Worm (Caenorhabditis elegans) whole organism, dauer: Measurements from ENCODE around the gene srt-23.

Experiments
- unc-62 ChIP-seq: sonication (generic microtip); optimal IDR thresholded peaks from 2 replicates; lab custom pipeline; 2017; ENCODE audit warnings: missing biosample characterization, missing genetic modification reagents, missing genetic modification characterization

The srt-23 gene

DNA sequence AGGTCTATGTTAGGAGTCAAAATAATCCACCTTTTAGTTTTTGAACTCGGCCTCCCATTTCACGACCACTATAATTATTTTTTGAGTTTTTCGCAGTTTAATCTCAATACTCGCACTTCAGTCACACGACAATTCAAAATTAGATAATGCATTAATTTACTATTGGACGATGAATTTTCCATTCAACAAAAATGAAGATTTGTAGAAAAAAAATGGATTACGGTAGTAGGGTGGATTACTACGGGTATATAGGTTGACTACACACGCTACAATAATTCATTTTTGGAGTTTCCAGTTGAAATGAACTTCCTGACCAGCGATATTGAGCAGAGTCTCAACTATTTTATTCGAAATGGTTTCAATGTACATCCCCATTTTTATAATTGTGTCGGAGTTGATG is at the start of gene srt-23:
srt-23 (plus strand) TSS at position 301 of the 400 bp plus-strand sequence.
- no peak for TF ChIP-seq unc-62 (GFP tag; lab: Kevin White, UChicago)

DNA sequence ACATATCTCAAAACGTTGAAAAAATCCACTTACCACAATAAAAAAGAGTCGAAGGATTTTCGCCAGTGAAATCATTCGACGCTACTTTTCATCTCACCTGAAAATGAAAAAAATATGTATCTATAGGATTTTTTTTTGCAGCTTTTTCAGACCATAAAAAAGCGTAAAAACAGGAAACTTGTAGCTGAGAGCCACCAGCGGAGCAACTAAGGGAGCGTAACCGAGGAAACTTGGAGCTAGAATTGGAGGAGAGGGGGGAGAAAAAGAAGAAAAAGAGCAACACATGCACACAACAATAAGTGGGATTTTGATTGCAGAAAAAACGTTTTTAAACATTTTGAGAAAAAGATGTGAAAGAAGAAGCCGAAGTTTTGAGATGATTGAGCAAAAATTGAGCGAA is 48.9 kb upstream of the srt-23 start, which contains the start of gene cutl-26:
cutl-26 (minus strand) TSS at position 101 of the 400 bp plus-strand sequence.
- no peak for TF ChIP-seq unc-62 (GFP tag; lab: Kevin White, UChicago)

DNA sequence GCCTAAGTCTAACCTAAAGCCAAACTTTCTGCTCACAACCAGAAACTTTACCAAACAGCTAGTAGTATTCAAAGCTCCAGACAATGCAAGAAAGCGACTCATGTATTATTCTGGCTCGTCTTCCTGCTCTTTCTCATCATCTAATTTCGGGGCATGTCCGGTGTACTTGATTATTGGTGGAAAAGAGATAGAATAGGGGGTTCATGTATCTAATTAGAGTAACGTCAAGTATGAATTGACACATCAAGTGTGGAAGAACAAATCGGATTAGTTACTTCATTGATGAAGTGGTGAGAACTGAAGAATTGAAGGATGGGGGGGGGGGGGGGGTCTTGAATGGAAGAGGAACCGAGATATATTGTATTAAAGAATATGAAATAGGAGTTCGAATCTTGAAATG is 41.1 kb upstream of the srt-23 start:
- no peak for TF ChIP-seq unc-62 (GFP tag; lab: Kevin White, UChicago)

DNA sequence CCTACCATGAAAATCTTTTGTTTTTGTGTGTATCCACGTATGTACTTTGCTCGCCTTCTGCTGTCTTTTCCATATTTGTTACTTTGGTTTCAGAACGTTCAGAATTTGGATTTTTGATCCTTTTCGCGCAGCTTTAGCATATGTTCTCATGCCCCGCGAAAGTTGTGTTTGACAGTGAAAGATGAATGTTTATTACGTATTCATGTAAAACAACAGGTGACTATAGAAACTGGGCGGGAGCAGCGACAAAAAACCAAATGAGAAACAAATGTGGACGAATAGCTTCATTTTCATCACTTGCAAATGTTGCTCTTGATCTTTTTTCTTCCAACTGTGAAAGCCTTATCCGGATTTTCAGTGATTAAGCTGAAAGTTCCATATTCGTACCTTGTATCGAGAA is 40.2 kb upstream of the srt-23 start, which contains the start of gene clec-164:
clec-164 (plus strand) TSS at position 301 of the 400 bp plus-strand sequence.
- TF ChIP-seq unc-62 (GFP tag; lab: Kevin White, UChicago): no peak

DNA sequence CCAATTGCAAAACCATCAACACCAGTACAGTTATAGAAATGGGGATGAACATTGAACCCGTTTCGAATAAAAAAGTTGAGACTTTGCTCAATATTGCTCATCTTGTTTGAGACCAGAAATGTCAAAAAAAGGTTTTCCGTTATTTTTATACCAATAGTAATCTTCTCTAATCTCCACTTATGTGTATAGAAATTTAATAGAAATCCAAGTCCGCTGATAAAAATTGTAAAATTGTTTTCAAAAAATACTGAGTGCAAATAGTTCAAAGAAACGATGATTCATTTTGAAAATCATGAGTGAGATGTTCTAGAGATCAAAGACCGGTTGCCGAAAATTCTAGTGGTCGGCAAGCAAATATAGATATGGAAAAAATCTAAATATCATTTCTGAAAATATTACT is 37.2 kb upstream of the srt-23 start, which contains the start of gene Y55F3C.10:
Y55F3C.10 (minus strand) TSS at position 101 of the 400 bp plus-strand sequence.
- no peak for TF ChIP-seq unc-62 (GFP tag; lab: Kevin White, UChicago)

DNA sequence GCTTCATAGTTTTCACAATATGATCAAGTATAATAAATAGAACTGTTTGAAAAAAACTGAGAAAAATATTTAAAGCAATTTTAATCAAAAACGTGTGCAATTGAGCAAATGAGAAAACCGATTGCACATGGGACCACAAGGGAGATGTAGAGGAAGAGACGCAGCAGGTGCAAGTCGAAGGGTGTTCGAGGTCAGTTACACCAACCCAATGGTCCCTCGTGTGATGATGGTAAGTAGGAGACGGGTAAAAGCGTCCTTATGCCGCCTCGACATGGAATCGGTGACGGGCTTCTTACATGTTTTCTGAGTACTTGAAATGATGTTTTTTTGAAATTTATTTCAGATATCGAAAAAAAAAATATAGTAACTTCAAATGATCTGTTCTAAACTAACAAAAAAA is 28.4 kb upstream of the srt-23 start, which contains the start of gene Y55F3C.9:
Y55F3C.9 (minus strand) TSS at position 101 of the 400 bp plus-strand sequence.
- no peak for TF ChIP-seq unc-62 (GFP tag; lab: Kevin White, UChicago)

DNA sequence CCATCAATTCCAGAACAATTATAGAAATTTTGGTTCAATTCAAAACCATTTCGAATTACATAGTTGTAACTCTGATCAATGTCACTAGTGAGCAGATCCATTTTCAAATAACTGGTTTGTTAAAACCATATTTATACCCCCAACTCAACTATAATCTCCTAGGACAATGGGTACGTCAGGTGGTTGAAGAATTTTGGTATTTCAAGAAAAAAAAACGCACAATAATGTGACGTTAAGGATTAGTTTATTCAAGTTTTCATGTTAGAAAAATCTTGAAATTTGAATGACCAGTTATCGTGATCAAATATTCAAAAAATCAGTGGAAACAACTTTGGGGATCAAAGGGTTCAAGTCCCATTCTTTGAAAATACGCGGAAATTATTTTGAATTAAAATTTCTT is 25.6 kb upstream of the srt-23 start, which contains the start of gene srt-24:
srt-24 (minus strand) TSS at position 101 of the 400 bp plus-strand sequence.
- no peak for TF ChIP-seq unc-62 (GFP tag; lab: Kevin White, UChicago)

DNA sequence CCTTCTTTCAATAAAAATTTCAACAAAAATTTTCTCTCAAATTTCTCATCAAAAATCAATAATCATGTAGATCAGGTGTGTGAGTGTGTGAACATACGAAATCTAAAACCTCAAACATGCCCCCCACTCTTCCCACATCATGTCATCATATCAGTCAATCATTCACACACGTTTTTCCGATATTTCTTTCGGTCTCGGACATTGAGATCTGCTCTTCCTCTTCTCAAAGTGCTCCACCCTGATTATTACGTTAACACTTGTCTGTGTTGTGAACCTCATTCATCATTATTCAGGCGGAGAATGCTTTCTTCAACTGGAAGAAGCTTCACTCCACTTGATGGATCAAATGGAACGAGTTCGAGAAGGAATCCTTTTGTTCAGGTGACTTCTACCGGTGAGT is 20.1 kb upstream of the srt-23 start, which contains the start of gene kvs-5:
kvs-5 (plus strand) TSS at position 301 of the 400 bp plus-strand sequence.
- TF ChIP-seq unc-62 (GFP tag; lab: Kevin White, UChicago): no peak

DNA sequence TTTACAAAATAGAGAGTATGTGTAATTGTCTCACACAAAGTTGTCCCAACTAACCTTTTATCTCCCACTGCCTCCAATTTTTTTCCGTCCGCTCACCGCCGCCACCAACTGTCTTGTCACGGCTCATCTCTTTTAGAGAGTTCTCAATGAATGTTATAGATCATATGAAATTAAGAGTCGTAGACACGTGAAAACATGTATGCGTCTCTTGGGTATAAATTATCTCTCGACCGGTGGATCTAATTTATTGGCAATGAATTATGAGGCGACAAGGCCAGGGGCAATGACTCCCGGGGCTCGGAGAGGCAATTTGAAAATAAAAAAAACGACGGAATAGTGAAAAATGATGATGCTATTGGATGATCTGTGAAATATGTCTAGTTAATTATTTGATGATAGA is 15.8 kb upstream of the srt-23 start:
- TF ChIP-seq unc-62 (GFP tag; lab: Kevin White, UChicago): no peak

DNA sequence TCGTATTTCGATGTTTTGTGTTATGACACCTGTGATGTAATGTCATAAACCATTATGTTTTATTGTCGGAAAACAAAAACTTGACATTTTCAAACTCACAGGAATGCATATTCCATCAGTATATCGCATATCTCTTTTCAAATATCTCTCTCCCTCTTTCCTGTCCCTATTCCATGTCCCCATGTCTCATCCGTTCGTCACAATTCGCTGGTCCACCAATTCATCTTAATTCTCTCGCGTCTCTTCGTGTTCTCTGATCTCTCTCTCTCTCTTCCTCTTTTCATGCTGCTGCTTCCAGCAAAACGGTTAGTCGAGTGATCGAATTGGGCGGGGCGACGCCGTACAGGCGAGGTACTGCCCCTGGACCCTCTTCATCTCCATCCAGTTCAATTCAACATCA is 14.7 kb upstream of the srt-23 start:
- TF ChIP-seq unc-62 (GFP tag; lab: Kevin White, UChicago): no peak

DNA sequence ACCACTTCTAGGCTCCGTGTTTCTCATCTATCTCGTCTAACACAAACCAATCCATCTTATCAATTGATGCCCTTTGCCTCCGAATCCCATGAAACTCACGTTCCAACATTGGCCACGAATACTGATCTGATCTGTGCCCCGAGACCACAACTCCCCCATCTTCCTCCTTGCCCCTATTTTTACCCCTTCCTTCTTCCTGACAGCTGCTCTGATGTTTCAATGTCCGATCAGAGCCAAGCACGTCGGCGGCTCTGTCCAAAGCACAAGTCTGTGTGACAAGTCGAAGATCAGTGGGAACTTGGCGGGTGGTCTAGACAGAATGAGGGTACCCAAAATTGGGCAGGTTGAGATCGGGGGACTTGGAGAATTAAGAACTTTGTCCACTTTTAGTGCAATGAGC is 10.2 kb upstream of the srt-23 start:
- TF ChIP-seq unc-62 (GFP tag; lab: Kevin White, UChicago): no peak

DNA sequence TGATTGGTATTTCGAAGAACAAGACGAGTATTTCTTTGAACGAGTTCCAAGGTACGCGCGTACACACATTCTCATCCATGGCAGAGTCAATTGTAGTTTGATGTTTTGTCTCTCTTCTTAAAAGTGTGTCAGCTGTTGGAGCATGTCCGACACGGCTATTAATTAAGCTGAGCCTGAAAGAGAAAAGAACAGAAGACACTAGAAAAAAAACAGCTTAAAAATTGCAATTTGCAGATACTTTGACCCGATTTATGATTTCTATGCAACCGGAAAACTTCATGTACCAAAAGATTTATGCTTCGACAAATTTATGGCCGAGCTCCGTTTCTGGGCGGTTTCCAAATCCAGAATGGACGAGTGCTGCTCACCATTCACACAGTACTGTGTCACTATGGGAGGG is 7.0 kb upstream of the srt-23 start:
- TF ChIP-seq unc-62 (GFP tag; lab: Kevin White, UChicago): no peak

DNA sequence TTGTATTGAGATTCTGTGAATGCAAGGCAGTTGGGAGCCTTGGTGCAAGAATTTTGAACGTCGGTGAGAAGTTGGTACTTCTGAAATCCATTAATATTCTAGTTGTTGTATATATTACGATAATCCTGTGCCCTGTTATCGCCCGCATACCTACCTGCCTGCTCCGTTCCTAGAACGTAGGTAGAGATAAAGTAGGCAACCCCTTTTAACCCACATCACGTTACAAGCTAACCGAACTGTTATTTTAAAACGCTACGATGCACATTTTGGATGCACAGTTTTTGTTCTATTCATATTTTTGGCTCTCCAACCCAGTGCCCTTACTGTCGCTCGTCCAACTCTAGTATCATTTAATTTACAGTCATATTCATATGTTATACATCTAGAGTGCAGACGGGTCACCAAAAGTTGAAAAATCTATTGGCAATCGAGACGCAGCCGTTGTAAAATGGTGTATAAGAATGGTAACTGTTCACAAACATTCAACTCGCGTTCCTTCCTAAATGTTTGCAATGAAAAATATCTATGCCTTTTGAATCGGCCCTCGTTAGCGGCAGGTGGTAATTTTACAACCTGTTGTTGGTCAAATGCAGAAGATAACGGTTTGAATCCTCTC is 2.1 kb upstream of the srt-23 start:
- no peak for TF ChIP-seq unc-62 (GFP tag; lab: Kevin White, UChicago)

DNA sequence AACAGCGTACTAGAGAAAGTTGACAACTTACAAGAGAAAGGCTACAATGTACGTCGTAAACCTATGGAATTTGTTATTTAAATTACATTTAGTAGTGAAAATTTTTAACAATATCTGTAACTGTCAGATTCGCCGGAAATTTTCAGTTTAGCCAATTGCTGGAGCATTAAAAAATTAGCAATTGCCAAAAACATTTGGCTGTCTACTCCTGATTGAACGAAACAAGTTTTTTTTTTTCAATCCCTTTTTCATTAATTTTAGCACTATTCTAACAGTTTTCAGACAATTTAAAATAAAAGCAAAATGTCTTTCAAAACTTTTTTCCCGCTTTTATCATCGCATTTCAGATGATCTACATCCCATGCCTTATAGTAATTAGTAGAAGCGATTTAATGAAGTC is 435 bp downstream of the srt-23 start:
- TF ChIP-seq unc-62 (GFP tag; lab: Kevin White, UChicago): no peak

DNA sequence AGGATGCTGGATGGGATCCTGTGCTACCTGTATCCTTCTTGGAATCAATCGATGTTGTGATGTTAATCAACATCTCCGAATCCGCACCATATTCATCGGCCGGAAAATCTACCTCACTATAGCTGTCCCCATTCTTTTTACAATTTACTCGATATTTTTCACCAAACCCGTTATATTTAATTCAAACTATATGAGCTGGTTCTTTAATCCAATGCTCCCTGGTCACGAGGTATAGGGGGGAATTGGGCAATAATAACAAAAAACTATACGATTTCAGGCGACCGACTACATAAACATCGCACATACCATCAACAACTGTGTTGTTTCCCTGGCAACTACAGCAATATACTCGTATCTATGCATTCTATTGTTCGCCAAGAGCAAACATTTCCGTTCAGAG is 1.0 kb downstream of the srt-23 start:
- no peak for TF ChIP-seq unc-62 (GFP tag; lab: Kevin White, UChicago)

DNA sequence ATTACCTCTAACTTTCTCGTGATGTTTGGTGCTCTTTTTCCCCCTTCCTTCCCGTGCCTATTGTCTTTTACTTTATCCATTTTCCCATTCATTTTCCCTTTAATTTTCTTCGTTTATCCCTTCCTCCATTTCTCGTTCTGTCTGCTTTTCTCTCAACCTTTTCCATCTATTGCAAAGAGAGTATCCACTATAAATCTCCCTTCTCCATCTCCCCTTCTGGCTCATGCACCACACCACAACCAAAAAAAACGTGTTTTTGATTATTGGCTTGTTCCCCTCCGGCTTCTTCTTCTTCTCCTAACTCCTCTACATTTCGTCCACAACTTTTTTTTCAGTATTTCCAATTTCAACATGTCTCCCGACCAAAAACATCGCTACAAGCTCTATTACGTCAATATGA is 3.7 kb downstream of the srt-23 start, which contains the start of gene gst-40:
gst-40 (plus strand) TSS at position 236 of the 400 bp plus-strand sequence.
- TF ChIP-seq unc-62 (GFP tag; lab: Kevin White, UChicago): no peak

DNA sequence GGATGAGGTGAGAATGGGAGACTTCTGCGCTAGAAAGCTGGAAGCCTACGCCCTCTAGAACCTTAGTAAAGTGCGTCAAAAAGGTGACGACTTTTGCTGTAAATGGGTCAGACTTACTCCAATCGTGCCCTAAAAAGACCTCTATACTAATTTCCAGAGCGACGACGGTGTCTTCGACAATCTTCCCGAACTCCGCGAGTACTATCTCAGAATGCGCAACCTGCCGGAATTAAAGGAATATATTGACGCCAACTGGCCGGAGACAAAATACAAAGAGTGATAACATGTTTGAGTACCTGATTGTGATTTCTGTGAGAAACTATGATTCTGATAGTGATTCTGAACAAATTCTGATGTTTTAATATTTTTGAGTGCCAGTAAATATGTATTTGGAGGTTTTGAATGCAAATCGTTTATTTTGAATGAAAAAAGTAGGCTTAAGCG is 5.5 kb downstream of the srt-23 start:
- TF ChIP-seq unc-62 (GFP tag; lab: Kevin White, UChicago): no peak
